Worm (Caenorhabditis elegans): Measurements from ENCODE around the gene tag-340.

The tag-340 gene

DNA sequence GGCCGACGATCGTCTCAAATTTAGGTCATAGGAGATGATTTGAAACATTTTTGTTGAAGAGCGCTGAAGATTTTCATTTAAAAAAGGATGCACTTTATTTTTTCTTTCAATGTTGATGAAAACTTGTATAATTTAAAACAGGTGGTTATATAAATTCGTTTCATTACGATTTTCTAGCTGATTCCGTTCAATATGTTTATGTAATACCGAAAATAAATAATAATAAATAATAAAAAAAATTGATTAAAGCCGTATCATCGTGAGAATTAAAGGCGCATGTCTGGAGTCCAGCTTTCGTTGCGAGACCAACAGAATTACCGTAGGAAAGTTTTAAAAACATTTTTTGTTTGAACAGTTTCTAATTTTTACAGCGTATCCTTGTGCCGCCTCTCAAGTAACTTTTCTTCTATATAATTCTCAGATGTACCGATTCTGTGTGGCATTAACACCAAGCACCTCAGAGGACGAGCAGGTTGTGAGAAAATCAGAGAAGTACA lies 31.9 kb downstream of the tag-340 start, which contains the start of the genes C26E6.12 and eri-9:
C26E6.12 (minus strand) TSS at position 51 of the 497 bp plus-strand sequence.
eri-9 (plus strand) TSS at position 248 of the 497 bp plus-strand sequence.
- TF ChIP-seq lsy-2 (tag; optimal IDR thresholded peaks at IDR 0.05) (no peak), egl-27 (tag; optimal IDR thresholded peaks at IDR 0.05) (no peak)

- TF ChIP-seq nhr-6 (tag; optimal IDR thresholded peaks at IDR 0.05) (no peak), lsy-2 (tag; optimal IDR thresholded peaks at IDR 0.05) (peak in 1 of 2 experiments; percentile 53), ceh-16 (tag; optimal IDR thresholded peaks at IDR 0.05) (no peak), C34F6.9 (tag; optimal IDR thresholded peaks at IDR 0.05) (peak; percentile 44), mbf-1 (tag; optimal IDR thresholded peaks at IDR 0.05) (no peak), ztf-11 (tag; optimal IDR thresholded peaks at IDR 0.05) (no peak), sma-9 (GFP tag; optimal IDR thresholded peaks at IDR 0.05) (no peak), sma-9 (tag; optimal IDR thresholded peaks at IDR 0.05) (no peak), lin-39 (tag; optimal IDR thresholded peaks at IDR 0.05) (no peak), F13H6.1 (tag; optimal IDR thresholded peaks at IDR 0.05) (no peak), unc-39 (tag; optimal IDR thresholded peaks at IDR 0.05) (no peak), zag-1 (tag; optimal IDR thresholded peaks at IDR 0.05) (no peak), unc-55 (GFP tag; optimal IDR thresholded peaks at IDR 0.05) (peak; percentile 52), peb-1 (tag; optimal IDR thresholded peaks at IDR 0.05) (no peak), nhr-129 (tag; optimal IDR thresholded peaks at IDR 0.05) (no peak), ama-1 (optimal IDR thresholded peaks at IDR 0.05) (no peak), nhr-25 (tag; optimal IDR thresholded peaks at IDR 0.05) (no peak), Y55F3AM.14 (GFP tag; optimal IDR thresholded peaks at IDR 0.05) (no peak), gmeb-1 (tag; optimal IDR thresholded peaks at IDR 0.05) (peak; percentile 50), elt-1 (tag; optimal IDR thresholded peaks at IDR 0.05) (no peak)
These were observed 34.8 kb downstream of the tag-340 start, which contains the start of gene mrps-18C for ce11 chrIII:4934896-4935628. mrps-18C (plus strand) TSS chrIII:4935578.

DNA sequence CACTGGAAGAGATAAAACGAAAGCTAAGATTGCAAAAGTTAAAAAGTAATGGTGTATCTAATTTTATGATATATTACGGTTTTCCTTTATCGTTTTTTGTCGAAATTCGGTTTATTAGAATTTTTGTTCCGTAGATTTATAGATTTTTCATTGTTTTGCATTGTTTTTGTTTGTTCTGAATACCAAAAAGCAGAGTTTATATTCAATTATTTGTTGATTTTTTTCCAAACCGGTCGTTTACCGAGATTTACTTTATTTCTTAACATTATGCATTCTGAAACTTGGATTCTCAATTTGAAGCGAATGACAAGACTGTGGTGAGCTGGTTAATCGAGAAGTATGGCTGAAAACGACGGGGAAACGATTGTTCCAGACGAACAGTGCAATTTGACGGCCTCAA lies 36.7 kb downstream of the tag-340 start, which contains the start of gene fsn-1:
fsn-1 (plus strand) TSS at position 301 of the 400 bp plus-strand sequence.
- no peak for TF ChIP-seq Y55F3AM.14 (GFP tag; optimal IDR thresholded peaks at IDR 0.05)
- no peak for TF ChIP-seq nhr-77 (tag; optimal IDR thresholded peaks at IDR 0.05)

ce11 chrIII:4939267-4939666 lies 39.0 kb downstream of the tag-340 start, which contains the start of gene rpb-2:
rpb-2 (plus strand) TSS chrIII:4939567.
- no peak for TF ChIP-seq nhr-6 (tag; optimal IDR thresholded peaks at IDR 0.05)
- TF ChIP-seq Y55F3AM.14 (GFP tag; optimal IDR thresholded peaks at IDR 0.05), result no peak
- no peak for TF ChIP-seq R02D3.7 (tag; optimal IDR thresholded peaks at IDR 0.05)
- no peak for TF ChIP-seq unc-39 (tag; optimal IDR thresholded peaks at IDR 0.05)
- no peak for TF ChIP-seq nhr-21 (tag; optimal IDR thresholded peaks at IDR 0.05)
- no peak for TF ChIP-seq ztf-4 (tag; optimal IDR thresholded peaks at IDR 0.05)
- TF ChIP-seq nhr-10 (tag; optimal IDR thresholded peaks at IDR 0.05), result no peak
- no peak for TF ChIP-seq zag-1 (tag; optimal IDR thresholded peaks at IDR 0.05)
- no peak for TF ChIP-seq lin-13 (GFP tag; optimal IDR thresholded peaks at IDR 0.05)
- TF ChIP-seq unc-55 (GFP tag; optimal IDR thresholded peaks at IDR 0.05), result no peak
- TF ChIP-seq lin-39 (tag; optimal IDR thresholded peaks at IDR 0.05), result no peak
- TF ChIP-seq mab-5 (tag; optimal IDR thresholded peaks at IDR 0.05), result no peak
- TF ChIP-seq egl-27 (tag; optimal IDR thresholded peaks at IDR 0.05), result no peak
- no peak for TF ChIP-seq crh-2 (tag; optimal IDR thresholded peaks at IDR 0.05)
- no peak for TF ChIP-seq ztf-1 (GFP tag; conservative IDR thresholded peaks at IDR 0.05)
- no peak for TF ChIP-seq nhr-77 (tag; optimal IDR thresholded peaks at IDR 0.05)
- no peak for TF ChIP-seq fos-1 (tag; optimal IDR thresholded peaks at IDR 0.05)

DNA sequence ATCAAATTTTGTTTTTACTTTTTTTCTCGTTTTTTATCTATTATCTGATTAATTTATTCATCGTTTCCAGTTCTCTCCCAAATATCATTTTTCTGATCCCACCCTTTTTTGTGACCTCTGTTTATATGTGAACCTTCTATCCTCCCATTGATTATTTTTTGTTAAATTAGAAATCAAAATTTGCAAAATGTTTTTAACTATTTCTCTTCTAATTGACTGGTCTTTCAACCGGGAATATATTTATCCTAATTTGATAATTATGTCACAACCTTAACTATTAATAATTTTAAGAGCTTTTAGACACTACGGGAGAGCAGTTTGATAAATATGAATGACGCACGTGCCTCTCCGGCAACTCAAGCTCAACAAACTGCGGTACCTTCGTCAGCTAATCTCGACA lies 43.9 kb downstream of the tag-340 start, which contains the start of gene ntl-9:
ntl-9 (plus strand) TSS at position 301 of the 400 bp plus-strand sequence.
- no peak for TF ChIP-seq nhr-129 (tag; optimal IDR thresholded peaks at IDR 0.05)

DNA sequence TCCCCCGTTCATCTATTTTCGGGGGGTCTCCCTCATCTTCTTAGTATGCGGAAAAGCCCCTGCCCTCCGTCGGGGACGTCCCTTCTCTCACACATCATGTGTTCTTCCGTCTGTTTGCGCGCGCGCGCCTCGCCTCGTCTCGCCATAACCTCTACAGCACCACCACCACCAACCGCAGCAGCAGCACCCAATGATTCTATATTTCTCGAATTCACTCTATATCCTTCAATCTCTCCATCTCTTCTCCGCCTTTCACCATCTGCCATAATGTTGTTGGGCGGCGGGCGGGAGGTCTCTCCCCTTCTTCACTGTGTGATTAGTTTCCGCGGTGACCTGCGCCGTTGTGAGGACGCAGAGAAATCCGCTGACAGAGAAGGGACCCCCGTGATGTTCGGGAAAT lies 47.0 kb downstream of the tag-340 start:
- TF ChIP-seq unc-55 (GFP tag; optimal IDR thresholded peaks at IDR 0.05), result peak; percentile 6
- no peak for TF ChIP-seq sma-9 (GFP tag; optimal IDR thresholded peaks at IDR 0.05)
- TF ChIP-seq sma-9 (tag; optimal IDR thresholded peaks at IDR 0.05), result no peak
- no peak for TF ChIP-seq elt-1 (tag; optimal IDR thresholded peaks at IDR 0.05)
- TF ChIP-seq sma-3 (GFP tag; optimal IDR thresholded peaks at IDR 0.05), result no peak
- TF ChIP-seq Y55F3AM.14 (GFP tag; optimal IDR thresholded peaks at IDR 0.05), result no peak
- peak; percentile 35 for TF ChIP-seq lin-39 (tag; optimal IDR thresholded peaks at IDR 0.05)
- no peak for TF ChIP-seq skn-1 (tag; optimal IDR thresholded peaks at IDR 0.05)
- TF ChIP-seq R02D3.7 (tag; optimal IDR thresholded peaks at IDR 0.05), result no peak
- no peak for TF ChIP-seq dmd-4 (tag; optimal IDR thresholded peaks at IDR 0.05)
- no peak for TF ChIP-seq crh-2 (tag; optimal IDR thresholded peaks at IDR 0.05)
- TF ChIP-seq lin-11 (tag; optimal IDR thresholded peaks at IDR 0.05), result peak; percentile 27
- TF ChIP-seq lin-13 (GFP tag; optimal IDR thresholded peaks at IDR 0.05), result no peak
- TF ChIP-seq peb-1 (tag; optimal IDR thresholded peaks at IDR 0.05), result no peak
- TF ChIP-seq zag-1 (tag; optimal IDR thresholded peaks at IDR 0.05), result no peak
- TF ChIP-seq ceh-82 (tag; optimal IDR thresholded peaks at IDR 0.05), result no peak
- no peak for TF ChIP-seq mdl-1 (tag; optimal IDR thresholded peaks at IDR 0.05)
- no peak for TF ChIP-seq ZK546.5 (tag; optimal IDR thresholded peaks at IDR 0.05)
- TF ChIP-seq lsy-2 (tag; optimal IDR thresholded peaks at IDR 0.05), result no peak
- TF ChIP-seq nhr-11 (tag; optimal IDR thresholded peaks at IDR 0.05), result no peak
- no peak for TF ChIP-seq ztf-1 (GFP tag; conservative IDR thresholded peaks at IDR 0.05)
- no peak for TF ChIP-seq ama-1 (optimal IDR thresholded peaks at IDR 0.05)
- TF ChIP-seq elt-3 (tag; optimal IDR thresholded peaks at IDR 0.05), result no peak
- TF ChIP-seq ceh-16 (tag; optimal IDR thresholded peaks at IDR 0.05), result no peak

Data from whole organism, L2 larva.